Fruit fly (Drosophila melanogaster): Measurements from ENCODE around the gene CG12708.

CG12708 gene

DNA sequence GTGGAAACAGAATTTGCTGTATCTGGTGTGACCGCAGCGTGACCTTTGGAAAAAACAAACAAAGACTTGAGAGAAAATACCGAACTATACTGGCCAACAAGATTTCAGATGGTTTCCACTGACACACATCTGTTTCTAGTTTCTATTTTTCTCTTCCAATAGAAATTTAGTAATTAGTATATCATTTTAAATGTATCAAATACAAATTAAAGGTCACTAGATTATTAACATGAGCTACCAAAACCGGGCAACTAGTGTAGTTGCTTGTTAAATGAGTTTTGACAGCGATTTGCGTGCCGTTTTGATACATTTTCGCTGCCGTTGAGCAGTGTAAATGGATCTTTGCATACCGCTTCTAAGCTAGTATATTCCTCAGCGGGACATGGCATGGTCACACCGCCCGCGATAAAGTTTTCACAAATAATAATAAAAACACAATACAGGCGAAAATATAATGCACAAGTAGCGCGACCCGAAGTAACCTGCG is 28.5 kb downstream of the CG12708 start, which contains the start of the genes Pis and Hap40 (continued):
- TF ChIP-seq Hmr (GFP tag; optimal IDR thresholded peaks at IDR 0.05) (no peak), CG42726 (GFP tag; IDR thresholded peaks at IDR 0.05; ENCODE audit: partially characterized antibody) (no peak), CG2889 (GFP tag; IDR thresholded peaks at IDR 0.05) (peak; percentile 73; the same call in 2 of the 3 replicates), CG17912 (GFP tag; optimal IDR thresholded peaks at IDR 0.05) (no peak), grau (tag; optimal IDR thresholded peaks at IDR 0.05) (peak; percentile 84), gsb (GFP tag; IDR thresholded peaks at IDR 0.05) (no peak), Dbx (GFP tag; IDR thresholded peaks at IDR 0.05) (0 out of 3 replicates have a peak, but pooled peaks have one; percentile 49), Ets97D (GFP tag; optimal IDR thresholded peaks at IDR 0.05) (peak; percentile 44), dmrt11E (tag; optimal IDR thresholded peaks at IDR 0.05) (peak; percentile 76), MTF-1 (GFP tag; optimal IDR thresholded peaks at IDR 0.05; ENCODE audit: borderline replicate concordance) (no peak), Dek (tag; optimal IDR thresholded peaks at IDR 0.05) (peak; percentile 70), CG11560 (tag; IDR thresholded peaks at IDR 0.05) (peak; percentile 65; the same call in 2 of the 3 replicates), Oaz (GFP tag; IDR thresholded peaks at IDR 0.05) (0 out of 2 replicates have a peak, but pooled peaks have one; percentile 34), TFAM (GFP tag; optimal IDR thresholded peaks at IDR 0.05) (no peak), gcm2 (GFP tag; optimal IDR thresholded peaks at IDR 0.05) (no peak), wdn (GFP tag; IDR thresholded peaks at IDR 0.05) (peak; percentile 29; the same call in 1 of the 2 replicates), pan (optimal IDR thresholded peaks at IDR 0.05) (no peak), pan (GFP tag; optimal IDR thresholded peaks at IDR 0.05 in 1 of 2, IDR thresholded peaks at IDR 0.05 in 1 of 2) (peak in 1 of 2 experiments; percentile 53), Elba2 (GFP tag; optimal IDR thresholded peaks at IDR 0.05) (no peak), chm (GFP tag; IDR thresholded peaks at IDR 0.05) (no peak), CG11085 (GFP tag; IDR thresholded peaks at IDR 0.05) (peak; percentile 46; the same call in 1 of the 2 replicates), Hand (GFP tag; optimal IDR thresholded peaks at IDR 0.05) (no peak), CG31365 (tag; optimal IDR thresholded peaks at IDR 0.05) (no peak), Hey (tag; optimal IDR thresholded peaks at IDR 0.05) (no peak), en (GFP tag; optimal IDR thresholded peaks at IDR 0.05) (no peak), CG9797 (GFP tag; optimal IDR thresholded peaks at IDR 0.05) (peak; percentile 92), pb (GFP tag; optimal IDR thresholded peaks at IDR 0.05) (no peak), Myb (GFP tag; optimal IDR thresholded peaks at IDR 0.05) (peak; percentile 18), sqz (GFP tag; optimal IDR thresholded peaks at IDR 0.05) (no peak), gem (tag; optimal IDR thresholded peaks at IDR 0.05) (peak; percentile 84), stwl (tag; optimal IDR thresholded peaks at IDR 0.05) (peak; percentile 35), CG4282 (GFP tag; optimal IDR thresholded peaks at IDR 0.05) (no peak), scrt (GFP tag; optimal IDR thresholded peaks at IDR 0.05) (no peak), Nf-YC (tag; optimal IDR thresholded peaks at IDR 0.05) (peak; percentile 64), sens-2 (GFP tag; IDR thresholded peaks at IDR 0.05) (no peak), Bgb (GFP tag; IDR thresholded peaks at IDR 0.05; ENCODE audit: partially characterized antibody) (no peak), Bdp1 (GFP tag; optimal IDR thresholded peaks at IDR 0.05) (no peak), PHDP (tag; optimal IDR thresholded peaks at IDR 0.05) (peak; percentile 66), Usf (GFP tag; optimal IDR thresholded peaks at IDR 0.05) (peak; percentile 55), trh (GFP tag; optimal IDR thresholded peaks at IDR 0.05) (no peak), Oli (tag; optimal IDR thresholded peaks at IDR 0.05) (peak; percentile 64), CG9876 (GFP tag; optimal IDR thresholded peaks at IDR 0.05) (no peak), jing (GFP tag; optimal IDR thresholded peaks at IDR 0.05) (no peak), CG18262 (tag; optimal IDR thresholded peaks at IDR 0.05) (peak; percentile 71), CG7987 (GFP tag; optimal IDR thresholded peaks at IDR 0.05) (no peak), crol (GFP tag; IDR thresholded peaks at IDR 0.05) (no peak), sens (GFP tag) (peak; percentile 91), wor (GFP tag; IDR thresholded peaks at IDR 0.05) (peak; percentile 64), pum (GFP tag; optimal IDR thresholded peaks at IDR 0.05) (peak; percentile 49), unpg (GFP tag; optimal IDR thresholded peaks at IDR 0.05) (peak; percentile 72), Asciz (GFP tag; optimal IDR thresholded peaks at IDR 0.05) (no peak)
